Worm (Caenorhabditis elegans) whole organism, L1 larva: ENCODE results near the gene C15H11.13.

ENCODE experiments used
- C34B4.2 ChIP-seq: sonication (generic microtip); optimal IDR thresholded peaks from 2 replicates; lab custom pipeline; 2017; ENCODE audit warnings: mild to moderate bottlenecking, missing genetic modification characterization, missing compliant biosample characterization
- aha-1 ChIP-seq: fragments of 150-350 bp; optimal IDR thresholded peaks from 2 replicates; lab custom pipeline; 2014; ENCODE audit warnings: missing biosample characterization, missing genetic modification characterization
- ama-1 ChIP-seq: fragments of 150-350 bp; optimal IDR thresholded peaks from 2 replicates; lab custom pipeline; 2014
- ceh-90 ChIP-seq: sonication (generic microtip); optimal IDR thresholded peaks from 2 replicates; lab custom pipeline; 2016; ENCODE audit warnings: missing genetic modification characterization, missing compliant biosample characterization
- egl-27 ChIP-seq, 2 experiments: fragments of 150-350 bp in 1 of 2; sonication (generic microtip); optimal IDR thresholded peaks; 3 replicates each; lab custom pipeline; 2017 to 2018; ENCODE audit warnings: missing biosample characterization in 2 of 2, missing genetic modification characterization in 2 of 2, missing genetic modification reagents in 2 of 2
- elt-3 ChIP-seq, 6 experiments: fragments of 150-350 bp in 1 of 6; sonication (generic microtip); optimal IDR thresholded peaks; 2 replicates each; lab custom pipeline; 2017 to 2018; ENCODE audit warnings: missing biosample characterization in 6 of 6, missing genetic modification characterization in 6 of 6, inconsistent platforms in 1 of 6
- fos-1 ChIP-seq: fragments of 150-350 bp; optimal IDR thresholded peaks from 2 replicates; lab custom pipeline; 2014; ENCODE audit warnings: missing biosample characterization, missing genetic modification characterization
- hpl-2 ChIP-seq: fragments of 150-350 bp; optimal IDR thresholded peaks from 2 replicates; lab custom pipeline; 2014; ENCODE audit warnings: missing biosample characterization, missing genetic modification reagents, missing genetic modification characterization
- lin-13 ChIP-seq: fragments of 150-350 bp; optimal IDR thresholded peaks from 2 replicates; lab custom pipeline; 2014; ENCODE audit warnings: missing biosample characterization, missing genetic modification reagents, missing genetic modification characterization
- lsy-2 ChIP-seq, 2 experiments: fragments of 150-350 bp; optimal IDR thresholded peaks; 2 replicates each; lab custom pipeline; 2014; ENCODE audit warnings: missing biosample characterization in 2 of 2, missing genetic modification characterization in 2 of 2
- nhr-11 ChIP-seq: fragments of 150-350 bp; optimal IDR thresholded peaks from 2 replicates; lab custom pipeline; 2014; ENCODE audit warnings: missing biosample characterization, missing genetic modification characterization
- ztf-11 ChIP-seq, 2 experiments: sonication (generic microtip); optimal IDR thresholded peaks; 2 replicates each; lab custom pipeline; 2016 to 2017; ENCODE audit warnings: missing genetic modification characterization in 2 of 2, missing biosample characterization in 1 of 2, missing compliant biosample characterization in 1 of 2

ce11 chrV:14432259-14432658 lies 37.4 kb downstream of the C15H11.13 start, which contains the start of gene egl-1:
- TF ChIP-seq C34B4.2 (no peak), nhr-11 (tag; lab: Kevin White, UChicago) (no peak), ztf-11 (tag; optimal IDR thresholded peaks at IDR 0.05; lab: Kevin White, UChicago) (no peak), egl-27 (tag; optimal IDR thresholded peaks at IDR 0.05; lab: Kevin White, UChicago) (no peak), ama-1 (lab: Kevin White, UChicago) (no peak), lin-13 (GFP tag; lab: Kevin White, UChicago) (no peak), fos-1 (tag; lab: Kevin White, UChicago) (no peak), aha-1 (tag; lab: Kevin White, UChicago) (no peak), hpl-2 (no peak), ceh-90 (tag; lab: Kevin White, UChicago) (no peak), lsy-2 (tag; optimal IDR thresholded peaks at IDR 0.05; lab: Kevin White, UChicago) (no peak), elt-3 (tag; optimal IDR thresholded peaks at IDR 0.05; lab: Kevin White, UChicago) (no peak)
